Worm (Caenorhabditis elegans) whole organism, L4/young adult: Measurements from ENCODE around the gene npr-15.

Experiments used
- W03F9.2 ChIP-seq: fragments of 150-350 bp; optimal IDR thresholded peaks from 2 replicates; lab custom pipeline; 2014; ENCODE audit warnings: missing biosample characterization, missing genetic modification characterization
- dao-5 ChIP-seq: sonication (generic microtip); optimal IDR thresholded peaks from 2 replicates; lab custom pipeline; 2016; ENCODE audit warnings: missing genotype, missing genetic modification characterization, moderate library complexity, missing compliant biosample characterization
- him-1 ChIP-seq: sonication (generic microtip); optimal IDR thresholded peaks from 2 replicates; lab custom pipeline; 2016; ENCODE audit warnings: missing genotype, missing genetic modification reagents, missing genetic modification characterization, missing compliant biosample characterization

DNA sequence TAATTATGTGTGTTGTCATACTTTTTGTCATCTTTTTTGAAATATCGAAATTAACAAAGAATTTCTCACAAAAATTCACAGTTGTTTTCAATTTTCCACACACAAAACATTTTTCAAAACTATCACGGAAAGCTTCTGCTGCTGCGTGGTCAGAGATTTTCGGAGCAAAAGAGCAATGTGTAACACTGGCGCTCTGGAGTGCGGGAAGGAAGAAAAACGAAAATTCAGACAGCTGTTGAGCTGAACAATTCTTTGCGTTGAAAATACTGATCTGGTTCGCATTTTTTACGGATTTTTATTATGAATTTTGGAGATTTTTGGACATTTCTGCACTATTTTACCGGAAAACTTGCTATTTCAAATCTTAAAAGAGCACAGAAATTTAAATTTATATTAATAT, 50.9 kb downstream of the npr-15 start:
- TF ChIP-seq dao-5: no peak
- no peak for TF ChIP-seq him-1 (tag; lab: Kevin White, UChicago)
- TF ChIP-seq W03F9.2 (tag; lab: Kevin White, UChicago): no peak
